Worm (Caenorhabditis elegans): Measurements from ENCODE around the gene F13E9.5.

F13E9.5 gene

DNA sequence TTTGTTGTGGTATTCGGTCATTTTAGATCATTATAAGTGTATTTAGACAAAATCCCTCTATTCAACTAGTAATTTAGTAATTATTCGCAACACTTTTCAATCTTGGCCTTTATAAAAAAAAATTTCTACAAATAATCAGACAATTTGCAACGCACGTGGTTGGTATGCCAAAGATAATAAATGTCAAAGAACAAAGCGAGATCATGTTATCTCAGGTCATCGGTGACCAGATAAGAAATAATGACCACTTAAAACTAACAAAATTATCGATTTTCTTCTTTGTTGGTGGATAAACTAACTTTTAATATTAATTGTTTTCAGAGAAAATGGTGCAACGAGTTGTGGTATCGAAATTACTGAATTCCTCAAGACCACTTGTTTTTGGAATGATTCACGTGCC lies 2.9 kb downstream of the F13E9.5 start, which contains the start of gene F13E9.13:
F13E9.13 (plus strand) TSS at position 317 of the 400 bp plus-strand sequence.
- TF ChIP-seq elt-2 (tag; optimal IDR thresholded peaks at IDR 0.05): peak; percentile 67
- TF ChIP-seq ceh-28 (tag; optimal IDR thresholded peaks at IDR 0.05): peak; percentile 18
- no peak for TF ChIP-seq daf-12 (tag; optimal IDR thresholded peaks at IDR 0.05)

DNA sequence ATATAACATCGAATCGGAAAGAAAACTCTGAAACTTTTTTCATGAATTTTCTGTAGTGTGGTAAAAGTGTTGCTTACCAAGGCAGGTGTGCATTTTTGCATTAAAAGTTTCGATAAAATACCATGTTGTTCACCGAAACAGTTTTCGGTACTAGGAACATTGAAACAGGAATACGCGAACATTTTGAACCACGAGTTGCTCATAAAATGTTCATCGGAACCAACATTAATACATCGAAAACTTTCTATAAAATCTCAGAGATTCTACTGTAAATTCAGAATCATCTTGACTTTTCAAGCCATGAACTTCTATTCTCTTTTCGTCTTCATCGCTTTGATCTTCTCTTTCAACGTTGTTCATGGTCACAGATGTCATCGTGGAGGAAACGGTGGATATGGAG lies 3.9 kb downstream of the F13E9.5 start, which contains the start of gene fipr-15:
fipr-15 (plus strand) TSS at position 301 of the 400 bp plus-strand sequence.
- TF ChIP-seq jun-1 (tag; optimal IDR thresholded peaks at IDR 0.05) (no peak), pha-4 (tag; optimal IDR thresholded peaks at IDR 0.05) (no peak)

DNA sequence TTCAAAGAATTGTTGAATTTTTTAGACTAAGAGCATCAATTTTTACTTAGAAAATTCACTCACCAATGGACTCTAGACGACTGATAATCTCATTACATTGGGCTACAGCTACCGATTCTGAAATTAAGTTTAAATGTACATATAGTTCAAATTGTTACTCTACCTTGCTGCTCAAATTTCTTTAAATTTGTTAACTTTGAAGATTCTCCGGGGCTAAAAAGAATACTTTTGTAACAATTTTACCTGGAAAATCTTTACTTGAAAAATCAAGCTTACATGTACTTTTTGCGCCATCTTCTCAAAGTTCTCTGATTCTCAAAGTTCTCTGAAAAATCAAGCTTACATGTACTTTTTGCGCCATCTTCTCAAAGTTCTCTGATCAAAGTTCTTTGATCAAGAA lies 4.6 kb downstream of the F13E9.5 start, which contains the start of gene sdz-13:
sdz-13 (minus strand) TSS at position 101 of the 400 bp plus-strand sequence.
- TF ChIP-seq pqm-1 (tag; optimal IDR thresholded peaks at IDR 0.05): no peak
- TF ChIP-seq nhr-23 (tag; optimal IDR thresholded peaks at IDR 0.05): no peak
- no peak for TF ChIP-seq ztf-11 (tag; optimal IDR thresholded peaks at IDR 0.05)
- no peak for TF ChIP-seq lin-15B (tag; optimal IDR thresholded peaks at IDR 0.05)
- TF ChIP-seq skn-1 (tag; optimal IDR thresholded peaks at IDR 0.05): no peak
- TF ChIP-seq hmg-11 (tag; optimal IDR thresholded peaks at IDR 0.05): no peak
- no peak for TF ChIP-seq ama-1 (optimal IDR thresholded peaks at IDR 0.05)
- no peak for TF ChIP-seq nhr-237 (tag; optimal IDR thresholded peaks at IDR 0.05)
- TF ChIP-seq nhr-67 (tag; optimal IDR thresholded peaks at IDR 0.05): no peak
- TF ChIP-seq mdl-1 (tag; optimal IDR thresholded peaks at IDR 0.05): no peak
- TF ChIP-seq nhr-77 (tag; optimal IDR thresholded peaks at IDR 0.05): no peak
- TF ChIP-seq fos-1 (tag; optimal IDR thresholded peaks at IDR 0.05): no peak
- TF ChIP-seq fkh-10 (GFP tag; optimal IDR thresholded peaks at IDR 0.05): no peak

DNA sequence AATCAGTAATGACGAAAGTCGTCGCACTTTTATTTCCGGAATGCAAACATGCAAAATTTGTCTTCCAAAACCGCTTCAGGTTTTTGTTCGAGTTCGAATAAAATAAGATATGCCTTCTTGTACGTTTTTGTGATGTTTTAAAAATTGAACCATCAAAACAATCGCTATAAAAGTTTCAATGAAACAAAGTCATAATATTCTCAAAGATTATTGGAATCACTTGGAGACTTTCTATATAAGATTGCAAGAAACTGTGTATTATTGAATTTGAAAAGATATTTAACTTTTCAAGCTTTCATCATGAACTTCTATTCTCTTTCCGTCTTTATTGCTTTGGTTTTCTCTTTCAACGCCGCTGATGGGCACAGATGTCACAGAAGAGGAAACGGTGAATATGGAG lies 7.3 kb downstream of the F13E9.5 start, which contains the start of gene fipr-14:
fipr-14 (plus strand) TSS at position 301 of the 400 bp plus-strand sequence.
- TF ChIP-seq nhr-11 (tag; optimal IDR thresholded peaks at IDR 0.05) (no peak), elt-1 (tag; optimal IDR thresholded peaks at IDR 0.05) (no peak), lin-39 (tag; optimal IDR thresholded peaks at IDR 0.05) (no peak), sea-2 (GFP tag; optimal IDR thresholded peaks at IDR 0.05) (no peak), ztf-4 (tag; optimal IDR thresholded peaks at IDR 0.05) (no peak), unc-62 (GFP tag; optimal IDR thresholded peaks at IDR 0.05) (no peak), eor-1 (tag; optimal IDR thresholded peaks at IDR 0.05) (no peak), jun-1 (tag; optimal IDR thresholded peaks at IDR 0.05) (no peak), nhr-28 (tag; optimal IDR thresholded peaks at IDR 0.05) (no peak), lsy-12 (tag; optimal IDR thresholded peaks at IDR 0.05) (no peak), elt-3 (tag; optimal IDR thresholded peaks at IDR 0.05) (no peak), skn-1 (tag; optimal IDR thresholded peaks at IDR 0.05) (no peak), ceh-82 (tag; optimal IDR thresholded peaks at IDR 0.05) (no peak), elt-2 (tag; optimal IDR thresholded peaks at IDR 0.05) (no peak), fos-1 (tag; optimal IDR thresholded peaks at IDR 0.05) (no peak)

DNA sequence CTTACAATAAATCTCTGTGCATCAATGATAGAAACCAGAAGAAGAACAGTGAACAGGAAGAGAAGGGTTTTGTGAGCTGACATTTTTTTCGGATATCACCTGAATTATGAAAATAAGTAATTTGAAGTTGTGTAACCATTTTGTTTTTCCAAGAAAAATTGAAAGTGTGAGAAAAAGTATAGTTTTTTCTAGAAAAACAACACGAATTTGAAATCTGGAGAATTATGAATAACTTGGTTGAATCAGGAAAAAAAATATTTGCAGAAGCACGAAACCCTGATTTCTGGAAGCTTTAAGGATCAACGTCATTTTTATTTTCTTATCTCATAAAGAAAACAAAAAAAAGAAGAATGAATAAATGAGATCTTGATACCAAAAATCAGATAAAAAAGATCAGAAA lies 9.6 kb downstream of the F13E9.5 start, which contains the start of gene F13E9.12:
F13E9.12 (minus strand) TSS at position 101 of the 400 bp plus-strand sequence.
- TF ChIP-seq unc-62 (GFP tag; optimal IDR thresholded peaks at IDR 0.05) (no peak), elt-1 (tag; optimal IDR thresholded peaks at IDR 0.05) (peak; percentile 35)

DNA sequence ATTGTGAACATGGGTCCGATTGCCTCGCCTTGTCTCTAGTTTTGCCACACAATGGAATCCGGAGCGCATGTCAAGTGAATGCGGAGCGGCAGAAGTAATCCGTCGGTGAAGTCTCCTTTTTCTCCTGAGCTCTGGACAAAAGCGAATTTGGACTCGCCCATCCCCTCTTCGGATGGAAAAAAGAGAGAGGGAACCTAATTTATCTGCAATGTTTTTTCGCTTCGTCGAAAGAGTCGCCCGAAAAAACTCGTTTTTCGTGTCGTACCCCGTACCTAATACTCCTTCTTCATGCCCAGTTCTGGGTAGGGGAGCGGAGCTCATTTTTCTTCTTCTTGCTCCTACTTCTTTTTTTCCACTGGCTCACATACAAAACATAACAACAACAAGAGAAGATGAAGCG lies 14.0 kb downstream of the F13E9.5 start:
- TF ChIP-seq nhr-11 (tag; optimal IDR thresholded peaks at IDR 0.05) (no peak), R02D3.7 (tag; optimal IDR thresholded peaks at IDR 0.05) (no peak), fkh-10 (GFP tag; optimal IDR thresholded peaks at IDR 0.05) (no peak), nfya-1 (tag; optimal IDR thresholded peaks at IDR 0.05; ENCODE audit: insufficient read depth) (no peak), egl-5 (tag; optimal IDR thresholded peaks at IDR 0.05) (no peak), snpc-4 (tag; optimal IDR thresholded peaks at IDR 0.05) (no peak), nhr-23 (tag; optimal IDR thresholded peaks at IDR 0.05) (no peak), nhr-25 (tag; optimal IDR thresholded peaks at IDR 0.05) (no peak), daf-12 (tag; optimal IDR thresholded peaks at IDR 0.05) (no peak), zag-1 (tag; optimal IDR thresholded peaks at IDR 0.05) (no peak), mdl-1 (tag; optimal IDR thresholded peaks at IDR 0.05) (no peak), ZK546.5 (tag; optimal IDR thresholded peaks at IDR 0.05) (no peak)
